Worm (Caenorhabditis elegans) whole organism, L2 larva: ENCODE measurements around the gene Y69A2AR.47.

Source experiments
- C34F6.9 ChIP-seq: fragments of 150-350 bp; optimal IDR thresholded peaks from 2 replicates; lab custom pipeline; 2014; ENCODE audit warnings: missing biosample characterization, missing genetic modification characterization
- F13H6.1 ChIP-seq: sonication (generic microtip); optimal IDR thresholded peaks from 2 replicates; lab custom pipeline; 2016; ENCODE audit warnings: missing genetic modification characterization, missing compliant biosample characterization
- R02D3.7 ChIP-seq: fragments of 150-350 bp; optimal IDR thresholded peaks from 2 replicates; lab custom pipeline; 2014; ENCODE audit warnings: missing biosample characterization, missing genetic modification characterization
- Y55F3AM.14 ChIP-seq: fragments of 200-800 bp; sonication (Bioruptor generic); optimal IDR thresholded peaks from 2 replicates; lab custom pipeline; 2018; ENCODE audit warnings: mild to moderate bottlenecking, missing genetic modification characterization, missing compliant biosample characterization
- ZK546.5 ChIP-seq: sonication (generic microtip); optimal IDR thresholded peaks from 2 replicates; lab custom pipeline; 2017; ENCODE audit warnings: missing biosample characterization, missing genetic modification characterization
- alr-1 ChIP-seq: fragments of 150-350 bp; optimal IDR thresholded peaks from 2 replicates; lab custom pipeline; 2014; ENCODE audit warnings: missing biosample characterization, missing genetic modification characterization
- aly-2 ChIP-seq: fragments of 150-350 bp; optimal IDR thresholded peaks from 2 replicates; lab custom pipeline; 2014; ENCODE audit warnings: missing biosample characterization, missing genetic modification characterization
- ama-1 ChIP-seq: fragments of 150-350 bp; optimal IDR thresholded peaks from 2 replicates; lab custom pipeline; 2018; ENCODE audit warnings: inconsistent platforms
- blmp-1 ChIP-seq: sonication (generic microtip); optimal IDR thresholded peaks from 2 replicates; lab custom pipeline; 2017; ENCODE audit warnings: missing genetic modification characterization, mild to moderate bottlenecking, missing compliant biosample characterization, antibody characterized with exemption, moderate library complexity; ENCODE audit not compliant: insufficient read depth
- ceh-16 ChIP-seq: fragments of 150-350 bp; optimal IDR thresholded peaks from 2 replicates; lab custom pipeline; 2014; ENCODE audit warnings: missing biosample characterization, missing genetic modification characterization
- ceh-82 ChIP-seq: fragments of 150-350 bp; optimal IDR thresholded peaks from 2 replicates; lab custom pipeline; 2014; ENCODE audit warnings: missing biosample characterization, missing genetic modification characterization
- crh-2 ChIP-seq: sonication (generic microtip); optimal IDR thresholded peaks from 2 replicates; lab custom pipeline; 2017; ENCODE audit warnings: missing biosample characterization, missing genetic modification characterization
- dmd-4 ChIP-seq: sonication (generic microtip); optimal IDR thresholded peaks from 2 replicates; lab custom pipeline; 2017; ENCODE audit warnings: missing biosample characterization, missing genetic modification characterization
- egl-27 ChIP-seq: sonication (generic microtip); optimal IDR thresholded peaks from 3 replicates; lab custom pipeline; 2017; ENCODE audit warnings: missing biosample characterization, missing genetic modification reagents, missing genetic modification characterization
- elt-1 ChIP-seq: fragments of 150-350 bp; optimal IDR thresholded peaks from 2 replicates; lab custom pipeline; 2014; ENCODE audit warnings: missing biosample characterization, missing genetic modification characterization
- elt-3 ChIP-seq: sonication (generic microtip); optimal IDR thresholded peaks from 2 replicates; lab custom pipeline; 2017; ENCODE audit warnings: missing biosample characterization, missing genetic modification characterization
- lin-13 ChIP-seq: fragments of 150-350 bp; optimal IDR thresholded peaks from 2 replicates; lab custom pipeline; 2014; ENCODE audit warnings: missing biosample characterization, missing genetic modification reagents, missing genetic modification characterization
- mab-5 ChIP-seq: fragments of 150-350 bp; optimal IDR thresholded peaks from 2 replicates; lab custom pipeline; 2014; ENCODE audit warnings: missing biosample characterization, missing genetic modification characterization
- mbf-1 ChIP-seq: sonication (generic microtip); optimal IDR thresholded peaks from 2 replicates; lab custom pipeline; 2017; ENCODE audit warnings: missing biosample characterization, missing genetic modification characterization
- mdl-1 ChIP-seq, 2 experiments: fragments of 150-350 bp in 1 of 2; sonication (generic microtip) in 1 of 2; optimal IDR thresholded peaks; 2 replicates each; lab custom pipeline; 2017; ENCODE audit warnings: missing biosample characterization in 2 of 2, missing genetic modification characterization in 2 of 2
- nhr-10 ChIP-seq: sonication (generic microtip); optimal IDR thresholded peaks from 2 replicates; lab custom pipeline; 2017; ENCODE audit warnings: missing biosample characterization, missing genetic modification characterization
- nhr-11 ChIP-seq: fragments of 150-350 bp; optimal IDR thresholded peaks from 2 replicates; lab custom pipeline; 2014; ENCODE audit warnings: missing biosample characterization, missing genetic modification characterization
- nhr-12 ChIP-seq: fragments of 150-350 bp; optimal IDR thresholded peaks from 2 replicates; lab custom pipeline; 2014; ENCODE audit warnings: missing biosample characterization, missing genetic modification characterization
- nhr-237 ChIP-seq: fragments of 150-350 bp; optimal IDR thresholded peaks from 2 replicates; lab custom pipeline; 2014; ENCODE audit warnings: missing biosample characterization, missing genetic modification characterization
- nhr-6 ChIP-seq: fragments of 150-350 bp; optimal IDR thresholded peaks from 2 replicates; lab custom pipeline; 2014; ENCODE audit warnings: missing biosample characterization, missing genetic modification characterization
- nhr-77 ChIP-seq: fragments of 150-350 bp; optimal IDR thresholded peaks from 2 replicates; lab custom pipeline; 2014; ENCODE audit warnings: missing biosample characterization, missing genetic modification characterization
- skn-1 ChIP-seq: sonication (generic microtip); optimal IDR thresholded peaks from 2 replicates; lab custom pipeline; 2017; ENCODE audit warnings: missing biosample characterization, missing genetic modification characterization
- sma-9 ChIP-seq, 2 experiments: fragments of 150-350 bp in 1 of 2; sonication (generic microtip) in 1 of 2; optimal IDR thresholded peaks; 2 replicates each; lab custom pipeline; 2014 to 2016; ENCODE audit warnings: missing genetic modification characterization in 2 of 2, mild to moderate bottlenecking in 1 of 2, missing biosample characterization in 1 of 2, missing compliant biosample characterization in 1 of 2, missing genetic modification reagents in 1 of 2, moderate library complexity in 1 of 2
- unc-39 ChIP-seq: fragments of 150-350 bp; optimal IDR thresholded peaks from 2 replicates; lab custom pipeline; 2014; ENCODE audit warnings: missing biosample characterization, missing genetic modification characterization
- unc-55 ChIP-seq: fragments of 150-350 bp; sonication (generic microtip); optimal IDR thresholded peaks from 3 replicates; lab custom pipeline; 2014; ENCODE audit warnings: missing biosample characterization, missing genetic modification reagents, missing genetic modification characterization
- zag-1 ChIP-seq: fragments of 150-350 bp; optimal IDR thresholded peaks from 2 replicates; lab custom pipeline; 2014; ENCODE audit warnings: missing biosample characterization, missing genetic modification characterization
- ztf-1 ChIP-seq: fragments of 200-800 bp; sonication (Bioruptor generic); conservative IDR thresholded peaks from 2 replicates; pipeline ENCODE4 v1.3.6; 2022; ENCODE audit warnings: missing genetic modification characterization, missing compliant biosample characterization
- ztf-11 ChIP-seq: sonication (generic microtip); optimal IDR thresholded peaks from 2 replicates; lab custom pipeline; 2017; ENCODE audit warnings: missing biosample characterization, missing genetic modification characterization
- ztf-4 ChIP-seq: fragments of 150-350 bp; optimal IDR thresholded peaks from 2 replicates; lab custom pipeline; 2014; ENCODE audit warnings: missing biosample characterization, missing genetic modification characterization

Gene Y69A2AR.47

DNA sequence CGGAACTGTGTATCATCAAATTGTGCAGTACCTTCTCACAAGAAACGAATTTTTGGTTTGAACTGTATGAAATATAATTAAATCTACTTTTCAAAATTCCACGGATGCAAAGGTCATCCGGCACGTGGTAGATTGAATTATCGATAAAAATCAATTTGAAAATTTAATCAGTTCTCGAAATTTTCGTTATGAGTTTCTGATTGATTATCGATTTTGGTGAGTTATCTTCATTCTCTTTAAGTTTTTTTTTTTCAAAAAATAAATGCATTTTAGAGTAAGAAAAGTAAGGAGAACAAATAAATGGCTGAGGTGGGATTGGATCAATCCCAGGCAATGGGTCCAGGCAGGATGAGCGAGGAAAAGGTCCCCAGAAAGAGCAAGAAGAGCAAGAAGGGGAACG lies at the start of gene Y69A2AR.47:
Gene Y69A2AR.47 (plus strand): TSS at position 301 of the 400 bp plus-strand sequence.
- TF ChIP-seq nhr-12 (tag; lab: Kevin White, UChicago) (no peak), mbf-1 (tag; lab: Kevin White, UChicago) (no peak), nhr-237 (tag; lab: Kevin White, UChicago) (no peak), egl-27 (tag; lab: Kevin White, UChicago) (no peak), lin-13 (GFP tag; lab: Kevin White, UChicago) (no peak), nhr-6 (no peak), crh-2 (no peak), elt-3 (tag; lab: Kevin White, UChicago) (no peak), skn-1 (tag; lab: Kevin White, UChicago) (no peak), F13H6.1 (tag; lab: Kevin White, UChicago) (no peak), ztf-4 (tag; lab: Kevin White, UChicago) (no peak), R02D3.7 (tag; lab: Kevin White, UChicago) (no peak), elt-1 (tag; lab: Kevin White, UChicago) (no peak), ZK546.5 (no peak), nhr-10 (tag; lab: Kevin White, UChicago) (no peak), ceh-16 (tag; lab: Kevin White, UChicago) (no peak), unc-55 (GFP tag; lab: Kevin White, UChicago) (no peak), ztf-11 (no peak), ama-1 (lab: Kevin White, UChicago) (no peak), Y55F3AM.14 (GFP tag; lab: Kevin White, UChicago) (no peak)

DNA sequence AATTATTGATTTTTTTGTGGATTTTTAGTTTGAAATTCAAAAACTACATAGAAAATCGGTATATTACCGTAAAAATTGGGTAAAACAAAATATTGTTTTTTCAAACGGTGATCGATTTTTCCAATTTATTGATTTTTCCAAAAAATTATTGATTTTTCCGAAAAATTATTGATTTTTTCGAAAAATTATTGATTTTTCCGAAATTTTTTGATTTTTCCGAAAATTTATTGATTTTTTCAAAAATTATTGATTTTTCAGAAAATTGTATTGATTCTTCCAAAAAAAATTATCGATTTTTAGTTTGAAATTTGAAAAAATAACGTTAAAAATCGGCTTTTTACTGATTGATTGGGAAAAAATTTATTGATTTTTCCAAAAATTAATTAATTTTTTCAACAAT lies 48.8 kb upstream of the Y69A2AR.47 start:
- TF ChIP-seq nhr-6 (no peak), nhr-11 (tag; lab: Kevin White, UChicago) (no peak), dmd-4 (no peak), zag-1 (tag; lab: Kevin White, UChicago) (no peak), mdl-1 (tag; optimal IDR thresholded peaks at IDR 0.05; lab: Kevin White, UChicago) (no peak), ceh-82 (tag; lab: Kevin White, UChicago) (no peak), ztf-1 (GFP tag; lab: Robert Waterston, UW) (no peak), skn-1 (tag; lab: Kevin White, UChicago) (no peak)

DNA sequence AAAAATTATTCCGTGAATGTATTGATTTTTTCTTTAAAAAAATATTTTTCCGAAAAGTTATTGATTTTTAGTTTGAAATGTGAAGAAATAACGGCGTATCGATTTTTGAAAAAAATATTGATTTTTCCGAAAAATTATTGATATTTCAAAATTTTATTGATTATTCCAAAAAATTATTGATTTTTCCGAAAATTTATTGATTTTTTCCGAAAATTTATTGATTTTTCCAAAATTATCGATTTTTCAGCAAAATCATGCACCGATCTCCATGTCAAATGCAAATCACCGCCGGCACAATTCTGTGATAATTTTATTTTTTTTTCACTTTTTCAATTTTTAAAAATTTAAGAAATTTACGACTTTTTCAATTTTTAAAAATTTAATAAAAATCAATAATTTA lies 48.0 kb upstream of the Y69A2AR.47 start:
- TF ChIP-seq F13H6.1 (tag; lab: Kevin White, UChicago) (no peak), C34F6.9 (no peak), alr-1 (no peak), nhr-12 (tag; lab: Kevin White, UChicago) (no peak), ceh-16 (tag; lab: Kevin White, UChicago) (no peak), mdl-1 (tag; optimal IDR thresholded peaks at IDR 0.05; lab: Kevin White, UChicago) (no peak), nhr-11 (tag; lab: Kevin White, UChicago) (no peak), mbf-1 (tag; lab: Kevin White, UChicago) (no peak), nhr-6 (no peak), mab-5 (tag; lab: Kevin White, UChicago) (no peak), ama-1 (lab: Kevin White, UChicago) (no peak), nhr-77 (tag; lab: Kevin White, UChicago) (no peak), ZK546.5 (no peak), blmp-1 (tag; lab: Kevin White, UChicago) (no peak), nhr-237 (tag; lab: Kevin White, UChicago) (no peak), ztf-11 (no peak), elt-3 (tag; lab: Kevin White, UChicago) (no peak), elt-1 (tag; lab: Kevin White, UChicago) (no peak), sma-9 (GFP tag; optimal IDR thresholded peaks at IDR 0.05; lab: Kevin White, UChicago) (no peak), sma-9 (tag; optimal IDR thresholded peaks at IDR 0.05; lab: Kevin White, UChicago) (no peak)

DNA sequence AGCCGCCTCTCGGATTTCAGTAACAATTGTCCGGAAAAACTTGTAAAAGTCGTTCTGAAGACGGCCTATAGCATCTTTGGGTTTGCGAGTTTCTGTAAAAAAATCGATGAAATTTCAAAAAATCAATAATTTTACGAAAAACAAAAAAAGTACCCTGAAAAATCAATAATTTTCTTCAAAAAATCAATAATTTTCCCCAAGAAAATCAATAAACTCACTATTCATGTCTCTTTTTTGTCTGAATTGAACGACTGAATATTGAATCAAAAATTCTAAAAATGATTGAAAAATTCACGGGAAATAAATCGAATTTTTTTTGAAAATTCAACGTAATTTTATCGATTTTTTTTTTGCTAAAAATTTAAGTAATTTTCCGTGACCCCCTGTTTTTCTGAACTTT lies 46.1 kb upstream of the Y69A2AR.47 start, which contains the start of gene Y69A2AR.23:
Gene Y69A2AR.23 (minus strand): TSS at position 267 of the 400 bp plus-strand sequence.
- TF ChIP-seq nhr-10 (tag; lab: Kevin White, UChicago) (no peak), nhr-11 (tag; lab: Kevin White, UChicago) (no peak), unc-39 (no peak), blmp-1 (tag; lab: Kevin White, UChicago) (no peak)
- TF ChIP-seq, all 48 proteins: peak for 0

DNA sequence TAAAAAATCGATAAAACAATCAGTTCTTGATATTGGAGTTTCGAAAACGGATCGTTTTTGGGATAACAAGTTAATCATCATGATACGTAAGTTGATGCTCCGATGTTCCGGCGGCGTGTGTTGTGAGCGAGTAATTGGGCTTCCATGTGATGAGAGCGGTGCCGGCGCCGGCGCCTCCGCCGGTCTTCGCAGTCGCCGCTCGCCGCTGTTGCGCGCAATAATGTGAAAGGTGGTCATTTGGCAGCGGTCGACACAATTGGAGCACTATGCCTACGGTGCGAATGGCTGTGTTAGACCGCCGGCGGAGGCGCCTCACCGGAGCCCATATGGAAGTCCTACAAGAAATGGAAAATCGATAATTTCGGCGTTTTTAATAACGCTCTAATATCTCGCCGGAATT lies 45.7 kb upstream of the Y69A2AR.47 start:
- TF ChIP-seq nhr-12 (tag; lab: Kevin White, UChicago) (no peak), mbf-1 (tag; lab: Kevin White, UChicago) (no peak), aly-2 (tag; lab: Kevin White, UChicago) (no peak), blmp-1 (tag; lab: Kevin White, UChicago) (no peak), skn-1 (tag; lab: Kevin White, UChicago) (no peak), alr-1 (no peak), mab-5 (tag; lab: Kevin White, UChicago) (no peak), dmd-4 (no peak)
